Fruit fly (Drosophila melanogaster): Measurements from ENCODE around the gene CG18599.
A peak's percentile ranks its signal among the peaks of the same experiment; 100 is the strongest.

The CG18599 gene

DNA sequence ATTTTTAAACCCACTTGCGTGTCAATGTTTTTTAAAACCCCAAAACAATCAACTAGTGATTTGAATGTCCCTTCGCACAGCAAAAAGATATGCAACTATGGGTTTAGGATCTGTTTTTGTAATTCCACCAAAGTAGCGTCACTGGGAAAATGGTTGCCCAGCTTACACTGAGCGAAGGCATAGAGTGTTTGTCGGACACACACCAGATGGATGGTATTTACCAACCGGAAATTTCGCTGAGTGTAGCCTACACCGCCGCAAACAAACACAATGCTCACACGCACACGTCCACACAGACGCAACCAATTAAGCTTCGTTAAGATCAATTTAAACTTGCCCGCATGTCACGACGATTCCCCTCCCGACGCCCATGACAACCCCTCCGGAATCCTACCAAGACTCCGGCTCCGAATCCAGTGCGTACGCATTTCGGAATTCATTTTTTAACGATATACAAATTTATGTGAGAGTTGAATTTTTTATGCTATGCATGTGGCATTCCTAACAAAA, 38.8 kb upstream of the CG18599 start (continued):
- TF ChIP-seq ttk (GFP tag; IDR thresholded peaks at IDR 0.05) (0 out of 2 replicates have a peak, but pooled peaks have one; percentile 28), slbo (GFP tag; IDR thresholded peaks at IDR 0.05) (peak; percentile 24; the same call in 1 of the 2 replicates), gcm (GFP tag; optimal IDR thresholded peaks at IDR 0.05) (peak; percentile 70), row (GFP tag; IDR thresholded peaks at IDR 0.05) (peak; percentile 43; the same call in 1 of the 3 replicates), Xrp1 (GFP tag; IDR thresholded peaks at IDR 0.05) (0 out of 2 replicates have a peak, but pooled peaks have one; percentile 18), Rfx (GFP tag; IDR thresholded peaks at IDR 0.05) (peak; percentile 31; the same call in 1 of the 2 replicates), HLH3B (GFP tag; IDR thresholded peaks at IDR 0.05) (0 out of 2 replicates have a peak, but pooled peaks have one; percentile 21), Med (GFP tag) (peak; percentile 56), Mrtf (GFP tag; IDR thresholded peaks at IDR 0.05) (0 out of 3 replicates have a peak, but pooled peaks have one; percentile 13), Drgx (GFP tag; IDR thresholded peaks at IDR 0.05) (0 out of 2 replicates have a peak, but pooled peaks have one; percentile 17), Nf-YA (GFP tag; IDR thresholded peaks at IDR 0.05) (0 out of 2 replicates have a peak, but pooled peaks have one; percentile 23), bowl (GFP tag; IDR thresholded peaks at IDR 0.05) (0 out of 2 replicates have a peak, but pooled peaks have one; percentile 20), sisA (GFP tag; IDR thresholded peaks at IDR 0.05) (0 out of 2 replicates have a peak, but pooled peaks have one; percentile 15), CG32532 (GFP tag; IDR thresholded peaks at IDR 0.05) (peak; percentile 58; the same call in 1 of the 2 replicates), Atf6 (GFP tag; IDR thresholded peaks at IDR 0.05) (peak; percentile 45; the same call in 1 of the 2 replicates), CG2120 (GFP tag; optimal IDR thresholded peaks at IDR 0.05) (peak; percentile 35), klu (GFP tag; IDR thresholded peaks at IDR 0.05) (no peak), prd (optimal IDR thresholded peaks at IDR 0.05) (no peak), prd (GFP tag; IDR thresholded peaks at IDR 0.05) (0 out of 3 replicates have a peak, but pooled peaks have one; percentile 31), CG10654 (GFP tag; optimal IDR thresholded peaks at IDR 0.05) (no peak), CG7963 (GFP tag; IDR thresholded peaks at IDR 0.05; ENCODE audit: partially characterized antibody) (no peak), otp (GFP tag; IDR thresholded peaks at IDR 0.05) (0 out of 3 replicates have a peak, but pooled peaks have one; percentile 51), Sry-δ (GFP tag; optimal IDR thresholded peaks at IDR 0.05) (no peak), Ada2b (GFP tag; IDR thresholded peaks at IDR 0.05) (0 out of 2 replicates have a peak, but pooled peaks have one; percentile 6)

DNA sequence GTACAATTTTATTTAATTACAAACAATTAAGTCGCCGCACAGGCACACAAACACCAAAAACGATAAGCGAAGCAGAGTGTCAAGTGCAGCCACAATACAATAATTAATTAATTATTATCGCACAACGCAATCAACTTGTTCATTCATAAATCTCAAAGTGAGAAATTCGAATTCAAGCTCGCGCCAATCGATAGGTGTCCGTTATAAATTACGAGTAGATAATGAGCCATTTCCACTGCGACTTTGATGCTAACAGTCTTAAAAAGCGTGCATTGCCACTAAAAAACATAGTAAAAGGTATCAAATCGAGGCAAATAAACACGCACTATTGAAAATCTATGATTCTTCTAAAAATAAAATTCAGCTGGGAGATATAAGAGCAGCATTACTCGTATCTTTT, 37.4 kb upstream of the CG18599 start:
- peak; percentile 86 for TF ChIP-seq CG17802 (tag; optimal IDR thresholded peaks at IDR 0.05)
- peak; percentile 43; the same call in 1 of the 2 replicates for TF ChIP-seq CG13287 (GFP tag; IDR thresholded peaks at IDR 0.05; ENCODE audit: partially characterized antibody)
- no peak for TF ChIP-seq CG34422 (GFP tag; IDR thresholded peaks at IDR 0.05)
- no peak for TF ChIP-seq Bdp1 (GFP tag; optimal IDR thresholded peaks at IDR 0.05)
- TF ChIP-seq CG10959 (GFP tag; IDR thresholded peaks at IDR 0.05) = no peak
- no peak for TF ChIP-seq CG3407 (GFP tag; optimal IDR thresholded peaks at IDR 0.05)
- TF ChIP-seq ssp (GFP tag; IDR thresholded peaks at IDR 0.05) = peak; percentile 84
- no peak for TF ChIP-seq dmrt99B (tag; optimal IDR thresholded peaks at IDR 0.05)
- TF ChIP-seq Dp (GFP tag; optimal IDR thresholded peaks at IDR 0.05) = peak; percentile 60
- TF ChIP-seq pzg (GFP tag; optimal IDR thresholded peaks at IDR 0.05) = peak; percentile 37
- 0 out of 4 replicates have a peak, but pooled peaks have one; percentile 20 for TF ChIP-seq Dll (GFP tag; IDR thresholded peaks at IDR 0.05; ENCODE audit: partially characterized antibody)
- 0 out of 3 replicates have a peak, but pooled peaks have one; percentile 25 for TF ChIP-seq HLH4C (GFP tag; IDR thresholded peaks at IDR 0.05; ENCODE audit: partially characterized antibody)
- TF ChIP-seq Ada2b (GFP tag; IDR thresholded peaks at IDR 0.05) = no peak
- no peak for TF ChIP-seq CG15269 (tag; optimal IDR thresholded peaks at IDR 0.05)
- TF ChIP-seq sqz (GFP tag; optimal IDR thresholded peaks at IDR 0.05) = no peak
- peak; percentile 32 for TF ChIP-seq Sry-δ (GFP tag; optimal IDR thresholded peaks at IDR 0.05)
- no peak for TF ChIP-seq Rx (GFP tag; IDR thresholded peaks at IDR 0.05)
- TF ChIP-seq E2f2 (GFP tag; IDR thresholded peaks at IDR 0.05) = peak; percentile 51; the same call in 1 of the 2 replicates
- TF ChIP-seq CrebB (tag; optimal IDR thresholded peaks at IDR 0.05) = no peak
- TF ChIP-seq BEAF-32 (GFP tag; optimal IDR thresholded peaks at IDR 0.05) = peak; percentile 41
- TF ChIP-seq CHES-1-like (GFP tag; optimal IDR thresholded peaks at IDR 0.05) = no peak
- TF ChIP-seq stwl (tag; optimal IDR thresholded peaks at IDR 0.05) = peak; percentile 42
- 0 out of 3 replicates have a peak, but pooled peaks have one; percentile 27 for TF ChIP-seq CG6791 (GFP tag; IDR thresholded peaks at IDR 0.05; ENCODE audit: partially characterized antibody)
- peak; percentile 13 for TF ChIP-seq trem (tag; optimal IDR thresholded peaks at IDR 0.05)
- no peak for TF ChIP-seq CG10431 (GFP tag; optimal IDR thresholded peaks at IDR 0.05)
- TF ChIP-seq CG2116 (GFP tag; optimal IDR thresholded peaks at IDR 0.05) = peak; percentile 10
- peak; percentile 50 for TF ChIP-seq Med (GFP tag)
- TF ChIP-seq CG3163 (GFP tag; optimal IDR thresholded peaks at IDR 0.05) = no peak

Data from whole organism, embryonic.